Worm (Caenorhabditis elegans) whole organism, young adult: ENCODE data around the gene coq-5.

Source experiments
- D2030.7 ChIP-seq: fragments of 200-800 bp; sonication (Bioruptor generic); IDR thresholded peaks from 2 replicates; pipeline ENCODE4 v1.3.6; 2022; ENCODE audit warnings: missing genetic modification reagents, missing genetic modification characterization, missing compliant biosample characterization
- F22D6.2 ChIP-seq: sonication (generic microtip); optimal IDR thresholded peaks from 2 replicates; lab custom pipeline; 2016; ENCODE audit warnings: mild to moderate bottlenecking, missing genetic modification characterization, missing compliant biosample characterization
- F57C9.4 ChIP-seq: sonication (generic microtip); optimal IDR thresholded peaks from 2 replicates; lab custom pipeline; 2017; ENCODE audit warnings: mild to moderate bottlenecking, missing genetic modification characterization, missing compliant biosample characterization
- T26A5.8 ChIP-seq: sonication (generic microtip); optimal IDR thresholded peaks from 2 replicates; lab custom pipeline; 2016; ENCODE audit warnings: missing genetic modification characterization, missing compliant biosample characterization
- Y95B8A.8 ChIP-seq: fragments of 200-800 bp; sonication (Bioruptor generic); IDR thresholded peaks from 2 replicates; pipeline ENCODE4 v1.3.6; 2022; ENCODE audit warnings: missing genetic modification reagents, missing genetic modification characterization, missing compliant biosample characterization
- ama-1 ChIP-seq, 3 experiments: fragments of 150-350 bp in 1 of 3; sonication (generic microtip) in 2 of 3; optimal IDR thresholded peaks; 2 replicates each; lab custom pipeline; 2014 to 2018; ENCODE audit warnings: missing biosample characterization in 2 of 3, missing genetic modification characterization in 2 of 3, missing genetic modification reagents in 2 of 3
- atf-7 ChIP-seq: sonication (generic microtip); optimal IDR thresholded peaks from 2 replicates; lab custom pipeline; 2017; ENCODE audit warnings: mild to moderate bottlenecking, missing genetic modification characterization, missing compliant biosample characterization
- attf-5 ChIP-seq: fragments of 200-800 bp; sonication (Bioruptor generic); optimal IDR thresholded peaks from 2 replicates; lab custom pipeline; 2018; ENCODE audit warnings: mild to moderate bottlenecking, missing genetic modification characterization, missing compliant biosample characterization
- cebp-1 ChIP-seq, 2 experiments: fragments of 200-800 bp in 1 of 2; sonication (Bioruptor generic) in 1 of 2; sonication (generic microtip) in 1 of 2; IDR thresholded peaks in 1 of 2; optimal IDR thresholded peaks in 1 of 2; 2 replicates each; pipeline versions ENCODE4 v1.3.6 to Lab custom; 2017 to 2022; ENCODE audit warnings: missing compliant biosample characterization in 2 of 2, missing genetic modification characterization in 2 of 2, mild to moderate bottlenecking in 1 of 2, missing genetic modification reagents in 1 of 2, moderate library complexity in 1 of 2
- ceh-91 ChIP-seq: fragments of 200-800 bp; sonication (Bioruptor generic); IDR thresholded peaks from 2 replicates; pipeline ENCODE4 v1.3.6; 2022; ENCODE audit warnings: missing genetic modification reagents, missing genetic modification characterization, missing compliant biosample characterization
- hlh-26 ChIP-seq: fragments of 200-800 bp; sonication (Bioruptor generic); conservative IDR thresholded peaks from 2 replicates; pipeline ENCODE4 v1.3.6; 2022; ENCODE audit warnings: missing genetic modification reagents, missing genetic modification characterization, missing compliant biosample characterization
- hmg-1.2 ChIP-seq: fragments of 200-800 bp; sonication (Bioruptor generic); IDR thresholded peaks from 2 replicates; pipeline ENCODE4 v1.3.6; 2022; ENCODE audit warnings: missing genetic modification reagents, missing genetic modification characterization, missing compliant biosample characterization
- hrde-1 ChIP-seq: sonication (generic microtip); optimal IDR thresholded peaks from 2 replicates; lab custom pipeline; 2016; ENCODE audit warnings: missing genetic modification characterization, mild to moderate bottlenecking, missing compliant biosample characterization, moderate library complexity, missing genotype, missing genetic modification reagents, borderline replicate concordance
- hsf-1 ChIP-seq: fragments of 200-800 bp; sonication (Bioruptor generic); IDR thresholded peaks from 2 replicates; pipeline ENCODE4 v1.3.6; 2022; ENCODE audit warnings: missing genetic modification reagents, missing genetic modification characterization, missing compliant biosample characterization
- lin-26 ChIP-seq: fragments of 200-800 bp; sonication (Bioruptor generic); IDR thresholded peaks from 2 replicates; pipeline ENCODE4 v1.3.6; 2022; ENCODE audit warnings: missing genetic modification reagents, missing genetic modification characterization, missing compliant biosample characterization
- lin-40 ChIP-seq: sonication (generic microtip); optimal IDR thresholded peaks from 2 replicates; lab custom pipeline; 2016; ENCODE audit warnings: missing genetic modification characterization, mild to moderate bottlenecking, missing compliant biosample characterization, missing genotype, missing genetic modification reagents
- lin-54 ChIP-seq: fragments of 200-800 bp; sonication (Bioruptor generic); optimal IDR thresholded peaks from 2 replicates; lab custom pipeline; 2018; ENCODE audit warnings: mild to moderate bottlenecking, missing genetic modification characterization, missing compliant biosample characterization
- lsy-27 ChIP-seq: sonication (generic microtip); optimal IDR thresholded peaks from 2 replicates; lab custom pipeline; 2017; ENCODE audit warnings: missing genetic modification characterization, mild to moderate bottlenecking, missing compliant biosample characterization, antibody characterized with exemption, missing genotype, borderline replicate concordance; ENCODE audit not compliant: insufficient read depth
- madf-10 ChIP-seq: sonication (generic microtip); optimal IDR thresholded peaks from 2 replicates; lab custom pipeline; 2016; ENCODE audit warnings: mild to moderate bottlenecking, missing genetic modification characterization, missing compliant biosample characterization
- mel-28 ChIP-seq: sonication (generic microtip); optimal IDR thresholded peaks from 2 replicates; lab custom pipeline; 2016; ENCODE audit warnings: borderline replicate concordance, mild to moderate bottlenecking, missing genetic modification characterization, missing compliant biosample characterization
- nfya-2 ChIP-seq: fragments of 200-800 bp; sonication (Bioruptor generic); IDR thresholded peaks from 2 replicates; pipeline ENCODE4 v1.3.6; 2022; ENCODE audit warnings: missing genetic modification reagents, missing genetic modification characterization, missing compliant biosample characterization
- nhr-179 ChIP-seq: sonication (generic microtip); optimal IDR thresholded peaks from 2 replicates; lab custom pipeline; 2016; ENCODE audit warnings: mild to moderate bottlenecking, missing genetic modification characterization, missing compliant biosample characterization
- nhr-80 ChIP-seq: sonication (generic microtip); optimal IDR thresholded peaks from 2 replicates; lab custom pipeline; 2016; ENCODE audit warnings: missing genetic modification characterization, missing compliant biosample characterization
- rec-8 ChIP-seq, 2 experiments: sonication (generic microtip); optimal IDR thresholded peaks; 2 replicates each; lab custom pipeline; 2016; ENCODE audit warnings: mild to moderate bottlenecking in 2 of 2, missing genetic modification characterization in 2 of 2, missing genetic modification reagents in 2 of 2, missing genotype in 2 of 2, missing biosample characterization in 1 of 2, missing compliant biosample characterization in 1 of 2, moderate library complexity in 1 of 2
- snpc-4 ChIP-seq, 5 experiments: fragments of 150-350 bp in 1 of 5; sonication (generic microtip) in 4 of 5; optimal IDR thresholded peaks; 2 replicates each; lab custom pipeline; 2014 to 2018; ENCODE audit warnings: missing genetic modification characterization in 5 of 5, missing biosample characterization in 3 of 5, antibody characterized with exemption in 2 of 5, mild to moderate bottlenecking in 2 of 5, missing compliant biosample characterization in 2 of 5, missing genotype in 2 of 5, moderate library complexity in 2 of 5, missing genetic modification reagents in 1 of 5
- somi-1 ChIP-seq: fragments of 200-800 bp; sonication (Bioruptor generic); optimal IDR thresholded peaks from 2 replicates; lab custom pipeline; 2018; ENCODE audit warnings: mild to moderate bottlenecking, missing genetic modification characterization, missing compliant biosample characterization
- tbp1 ChIP-seq: fragments of 200-800 bp; sonication (Bioruptor generic); optimal IDR thresholded peaks from 2 replicates; lab custom pipeline; 2018; ENCODE audit warnings: mild to moderate bottlenecking, missing genetic modification characterization, missing compliant biosample characterization
- xnd-1 ChIP-seq: sonication (generic microtip); optimal IDR thresholded peaks from 2 replicates; lab custom pipeline; 2016; ENCODE audit warnings: missing genotype, missing genetic modification reagents, missing genetic modification characterization, missing compliant biosample characterization
- ztf-28 ChIP-seq: fragments of 200-800 bp; sonication (Bioruptor generic); IDR thresholded peaks from 2 replicates; pipeline ENCODE4 v1.3.6; 2022; ENCODE audit warnings: missing genetic modification reagents, missing genetic modification characterization, missing compliant biosample characterization
- ztf-6 ChIP-seq: fragments of 200-800 bp; sonication (Bioruptor generic); IDR thresholded peaks from 2 replicates; pipeline ENCODE4 v1.3.6; 2022; ENCODE audit warnings: missing genetic modification reagents, missing genetic modification characterization, missing compliant biosample characterization

coq-5 gene

ce11 chrIII:7872776-7873175, 14.5 kb upstream of the coq-5 start:
- TF ChIP-seq lin-40 (tag; lab: Kevin White, UChicago) (peak; percentile 31), snpc-4 (GFP tag; optimal IDR thresholded peaks at IDR 0.05; lab: Kevin White, UChicago) (no peak), snpc-4 (tag; optimal IDR thresholded peaks at IDR 0.05; lab: Kevin White, UChicago) (no peak), somi-1 (peak; percentile 5), madf-10 (no peak), atf-7 (tag; lab: Kevin White, UChicago) (no peak), T26A5.8 (tag; lab: Kevin White, UChicago) (no peak), lin-26 (GFP tag; lab: Robert Waterston, UW) (peak; percentile 34; the same call in 1 of the 2 replicates)

- TF ChIP-seq tbp1 (GFP tag; lab: Kevin White, UChicago) (no peak), Y95B8A.8 (GFP tag; lab: Robert Waterston, UW) (no peak), ztf-28 (GFP tag; lab: Robert Waterston, UW) (no peak), ztf-6 (GFP tag; lab: Robert Waterston, UW) (no peak), mel-28 (tag; lab: Kevin White, UChicago) (no peak)
Measured at ce11 chrIII:7866189-7866588, 7.9 kb upstream of the coq-5 start, which contains the start of gene cup-4. Gene cup-4 (plus strand): TSS chrIII:7866489.

- TF ChIP-seq nhr-80 (tag; lab: Kevin White, UChicago): peak; percentile 61
- no peak for TF ChIP-seq D2030.7
Measured at ce11 chrIII:7865238-7865761, 7.0 kb upstream of the coq-5 start, which contains the start of gene slc-17.3. Gene slc-17.3 (minus strand): TSS chrIII:7865288.

- TF ChIP-seq ama-1 (optimal IDR thresholded peaks at IDR 0.05; lab: Kevin White, UChicago): no peak
- peak in 1 of 2 experiments; percentile 18 for TF ChIP-seq ama-1 (GFP tag; optimal IDR thresholded peaks at IDR 0.05; lab: Kevin White, UChicago)
- no peak for TF ChIP-seq lin-26 (GFP tag; lab: Robert Waterston, UW)
Measured at ce11 chrIII:7861535-7862120, 3.4 kb upstream of the coq-5 start, which contains the start of gene snr-5. Gene snr-5 (plus strand): TSS chrIII:7862070.

ce11 chrIII:7860885-7861284, 2.6 kb upstream of the coq-5 start, which contains the start of gene cuc-1:
Gene cuc-1 (minus strand): TSS chrIII:7860985.
- TF ChIP-seq nhr-80 (tag; lab: Kevin White, UChicago) (peak; percentile 48), nhr-179 (tag; lab: Kevin White, UChicago) (no peak)

- TF ChIP-seq hmg-1.2 (GFP tag; lab: Robert Waterston, UW): 0 out of 2 replicates have a peak, but pooled peaks have one; percentile 14
- TF ChIP-seq nhr-179 (tag; lab: Kevin White, UChicago): no peak
- TF ChIP-seq hlh-26 (GFP tag; lab: Robert Waterston, UW): no peak
- TF ChIP-seq, all 124 proteins: peak for 1
Measured at ce11 chrIII:7859313-7859712, 1.1 kb upstream of the coq-5 start, which contains the start of gene tomm-7. Gene tomm-7 (plus strand): TSS chrIII:7859613.

- TF ChIP-seq F57C9.4 (tag; lab: Kevin White, UChicago): no peak
- TF ChIP-seq hrde-1 (tag; lab: Kevin White, UChicago): no peak
- TF ChIP-seq attf-5 (GFP tag; lab: Kevin White, UChicago): no peak
- TF ChIP-seq lin-54 (GFP tag; lab: Kevin White, UChicago): no peak
- no peak for TF ChIP-seq cebp-1 (GFP tag; IDR thresholded peaks at IDR 0.05; lab: Robert Waterston, UW)
- TF ChIP-seq cebp-1 (tag; optimal IDR thresholded peaks at IDR 0.05; lab: Kevin White, UChicago): no peak
- TF ChIP-seq hsf-1 (GFP tag; lab: Robert Waterston, UW): no peak
- TF ChIP-seq xnd-1 (tag; lab: Kevin White, UChicago): no peak
- no peak for TF ChIP-seq ceh-91
- no peak for TF ChIP-seq lsy-27
- no peak for TF ChIP-seq rec-8 (tag; optimal IDR thresholded peaks at IDR 0.05; lab: Kevin White, UChicago)
- no peak for TF ChIP-seq nfya-2 (GFP tag; lab: Robert Waterston, UW)
- no peak for TF ChIP-seq F22D6.2 (tag; lab: Kevin White, UChicago)
Measured at ce11 chrIII:7857142-7857541, 1.1 kb downstream of the coq-5 start, which contains the start of gene tag-307. Gene tag-307 (minus strand): TSS chrIII:7857242.
